Worm (Caenorhabditis elegans): ENCODE data around the gene slc-36.5.

DNA sequence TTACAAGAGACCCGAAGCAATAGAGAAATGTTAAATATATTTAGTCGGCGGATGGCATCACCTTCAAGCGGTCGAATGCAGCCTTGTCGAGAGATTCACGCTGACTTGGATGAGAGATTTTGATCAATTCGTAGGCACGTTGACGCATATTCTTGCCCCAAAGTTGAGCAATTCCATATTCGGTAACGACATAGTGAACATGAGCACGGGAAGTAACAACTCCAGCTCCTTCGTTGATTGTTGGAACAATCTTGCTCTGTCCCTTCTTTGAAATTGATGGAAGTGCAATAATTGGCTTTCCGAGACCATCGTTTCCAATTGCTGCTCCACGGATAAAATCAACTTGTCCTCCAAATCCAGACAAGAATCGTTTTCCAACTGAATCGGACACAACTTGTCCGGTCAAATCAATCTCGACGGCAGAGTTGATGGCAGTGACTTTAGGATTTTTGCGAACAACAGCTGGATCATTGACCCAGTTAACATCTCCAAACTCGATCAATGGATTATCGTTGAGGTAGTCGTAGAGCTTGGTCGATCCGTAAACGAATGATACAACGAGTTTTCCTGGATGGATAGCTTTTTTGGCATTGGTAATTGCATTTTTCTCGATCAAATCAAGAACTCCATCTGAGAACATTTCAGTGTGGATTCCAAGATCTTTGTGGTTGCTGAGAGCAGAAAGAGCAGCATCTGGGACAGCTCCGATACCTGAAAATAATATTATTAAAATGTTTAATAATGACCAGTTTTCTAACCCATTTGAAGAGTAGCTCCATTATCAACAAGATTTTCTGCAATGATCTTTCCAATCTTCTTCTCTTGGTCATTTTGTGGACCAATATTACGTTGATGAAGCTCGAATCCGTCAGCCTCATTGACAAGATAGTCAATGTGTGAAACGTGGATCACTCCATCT is 12.1 kb upstream of the slc-36.5 start:
- TF ChIP-seq egl-27 (tag; optimal IDR thresholded peaks at IDR 0.05) (no peak), ztf-11 (tag; optimal IDR thresholded peaks at IDR 0.05) (no peak), ZK546.5 (tag; optimal IDR thresholded peaks at IDR 0.05) (no peak), peb-1 (tag; optimal IDR thresholded peaks at IDR 0.05) (no peak), ztf-4 (tag; optimal IDR thresholded peaks at IDR 0.05) (no peak), nhr-12 (tag; optimal IDR thresholded peaks at IDR 0.05) (no peak), mbf-1 (tag; optimal IDR thresholded peaks at IDR 0.05) (no peak), zag-1 (tag; optimal IDR thresholded peaks at IDR 0.05) (no peak)

Data from whole organism, L2 larva.